Worm (Caenorhabditis elegans): ENCODE measurements around the gene enu-3.6.

DNA sequence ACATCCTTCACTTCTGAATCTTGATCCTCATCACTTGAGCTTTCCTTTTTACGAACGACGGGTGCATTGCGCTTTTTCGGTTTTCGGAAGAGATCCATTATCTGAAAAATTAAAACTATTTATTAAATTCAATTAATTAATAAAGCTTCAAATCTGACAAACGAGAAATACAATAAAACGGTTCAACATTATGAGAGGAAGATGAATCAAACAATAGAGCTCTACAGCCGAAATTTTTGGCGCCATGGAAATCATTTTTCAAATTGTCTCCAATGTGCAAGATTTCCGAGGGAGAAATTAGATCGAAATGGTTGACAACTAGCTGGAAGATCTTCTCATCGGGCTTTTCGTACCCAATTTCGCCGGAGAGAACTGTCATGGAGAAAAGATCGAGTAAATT, 7.3 kb downstream of the enu-3.6 start, which contains the start of gene rnf-113:
- TF ChIP-seq lir-1 (GFP tag; conservative IDR thresholded peaks at IDR 0.05), result no peak
- no peak for TF ChIP-seq lin-26 (GFP tag; IDR thresholded peaks at IDR 0.05)
- TF ChIP-seq let-607 (tag; optimal IDR thresholded peaks at IDR 0.05), result no peak
- no peak for TF ChIP-seq sea-2 (GFP tag; IDR thresholded peaks at IDR 0.05)
- no peak for TF ChIP-seq ama-1 (optimal IDR thresholded peaks at IDR 0.05)
- TF ChIP-seq ama-1 (GFP tag; optimal IDR thresholded peaks at IDR 0.05), result no peak
- no peak for TF ChIP-seq ztf-18 (tag; optimal IDR thresholded peaks at IDR 0.05)
- TF ChIP-seq F22D6.2 (tag; optimal IDR thresholded peaks at IDR 0.05), result no peak
- no peak for TF ChIP-seq C06A6.2 (GFP tag; conservative IDR thresholded peaks at IDR 0.05)
- TF ChIP-seq ekl-4 (GFP tag; IDR thresholded peaks at IDR 0.05), result no peak
